Fruit fly (Drosophila melanogaster) whole organism, adult: ENCODE measurements around the gene cyr.

Experiments used
- CG11617 ChIP-seq: fragments of 200-800 bp; sonication (Bioruptor generic); optimal IDR thresholded peaks from 2 replicates; lab custom pipeline; 2017; ENCODE audit warnings: mild to moderate bottlenecking, missing biosample characterization, missing genetic modification reagents, missing genetic modification characterization
- CG12768 ChIP-seq: fragments of 200-800 bp; sonication (Bioruptor generic); optimal IDR thresholded peaks from 2 replicates; lab custom pipeline; 2017; ENCODE audit warnings: missing biosample characterization, missing genetic modification characterization, mild to moderate bottlenecking, moderate library complexity, missing genetic modification reagents
- CG14711 ChIP-seq: fragments of 200-800 bp; sonication (Bioruptor generic); optimal IDR thresholded peaks from 2 replicates; lab custom pipeline; 2018; ENCODE audit warnings: missing biosample characterization, mild to moderate bottlenecking, missing genetic modification characterization, moderate library complexity
- CG1620 ChIP-seq: fragments of 200-800 bp; sonication (Bioruptor generic); optimal IDR thresholded peaks from 2 replicates; lab custom pipeline; 2016; ENCODE audit warnings: missing biosample characterization, missing genetic modification characterization
- CG33017 ChIP-seq: fragments of 200-800 bp; sonication (Bioruptor generic); optimal IDR thresholded peaks from 2 replicates; lab custom pipeline; 2018; ENCODE audit warnings: missing biosample characterization, mild to moderate bottlenecking, missing genetic modification characterization, moderate library complexity
- CG5204 ChIP-seq: fragments of 200-800 bp; sonication (Bioruptor generic); optimal IDR thresholded peaks from 2 replicates; lab custom pipeline; 2016; ENCODE audit warnings: missing biosample characterization, missing genetic modification characterization
- CG7045 ChIP-seq: fragments of 200-800 bp; sonication (Bioruptor generic); optimal IDR thresholded peaks from 2 replicates; lab custom pipeline; 2017; ENCODE audit warnings: missing biosample characterization, mild to moderate bottlenecking, missing genetic modification characterization
- CG7101 ChIP-seq: fragments of 200-800 bp; sonication (Bioruptor generic); optimal IDR thresholded peaks from 2 replicates; lab custom pipeline; 2018; ENCODE audit warnings: missing biosample characterization, mild to moderate bottlenecking, missing genetic modification characterization, moderate library complexity
- Clk ChIP-seq: fragments of 200-800 bp; sonication (Bioruptor generic); optimal IDR thresholded peaks from 2 replicates; lab custom pipeline; 2017; ENCODE audit warnings: missing biosample characterization, missing genetic modification characterization
- Crg-1 ChIP-seq: fragments of 200-800 bp; sonication (Bioruptor generic); optimal IDR thresholded peaks from 2 replicates; lab custom pipeline; 2016; ENCODE audit warnings: missing biosample characterization, missing genetic modification characterization
- Hr96 ChIP-seq: fragments of 200-800 bp; sonication (Bioruptor generic); optimal IDR thresholded peaks from 2 replicates; lab custom pipeline; 2016; ENCODE audit warnings: missing biosample characterization, missing genetic modification characterization
- Mnt ChIP-seq: fragments of 200-800 bp; sonication (Bioruptor generic); optimal IDR thresholded peaks from 2 replicates; lab custom pipeline; 2016; ENCODE audit warnings: missing biosample characterization, mild to moderate bottlenecking, missing genetic modification characterization
- bab1 ChIP-seq: fragments of 200-800 bp; sonication (Bioruptor generic); optimal IDR thresholded peaks from 3 replicates; lab custom pipeline; 2019; ENCODE audit warnings: missing biosample characterization, mild to moderate bottlenecking, missing genetic modification characterization, moderate library complexity
- cic ChIP-seq: fragments of 200-800 bp; sonication (Bioruptor generic); optimal IDR thresholded peaks from 2 replicates; lab custom pipeline; 2017; ENCODE audit warnings: missing biosample characterization, mild to moderate bottlenecking, missing genetic modification characterization, moderate library complexity
- cnc ChIP-seq, 2 experiments: fragments of >200 bp; optimal IDR thresholded peaks; 2 replicates each; lab custom pipeline; 2017
- kay ChIP-seq: fragments of 200-800 bp; sonication (Bioruptor generic); peaks from one replicate; lab custom pipeline; 2016; ENCODE audit warnings: missing biosample characterization, missing genetic modification characterization, borderline replicate concordance
- ovo ChIP-seq: fragments of 200-800 bp; sonication (Bioruptor generic); optimal IDR thresholded peaks from 2 replicates; lab custom pipeline; 2016; ENCODE audit warnings: missing biosample characterization, missing genetic modification characterization
- pad ChIP-seq: fragments of 200-800 bp; sonication (Bioruptor generic); optimal IDR thresholded peaks from 3 replicates; lab custom pipeline; 2017; ENCODE audit warnings: missing biosample characterization, missing genetic modification characterization, mild to moderate bottlenecking, moderate library complexity, missing genetic modification reagents
- tj ChIP-seq: fragments of 200-800 bp; sonication (Bioruptor generic); optimal IDR thresholded peaks from 3 replicates; lab custom pipeline; 2017; ENCODE audit warnings: missing biosample characterization, mild to moderate bottlenecking, missing genetic modification characterization, moderate library complexity
- toe ChIP-seq: fragments of 200-800 bp; sonication (Bioruptor generic); optimal IDR thresholded peaks from 2 replicates; lab custom pipeline; 2016; ENCODE audit warnings: missing biosample characterization, missing genetic modification characterization

cyr gene

dm6 chrX:8113386-8114279 lies 21.9 kb downstream of the cyr start:
- peak; percentile 93 to 96 for TF ChIP-seq cnc (optimal IDR thresholded peaks at IDR 0.05; lab: Kevin White, UChicago)
- peak; percentile 67 for TF ChIP-seq CG14711 (tag; lab: Kevin White, UChicago)
- TF ChIP-seq cic (GFP tag; lab: Kevin White, UChicago), result no peak
- TF ChIP-seq kay, result peak; percentile 92
- TF ChIP-seq Mnt, result peak; percentile 23
- peak; percentile 88 for TF ChIP-seq CG7101 (tag; lab: Kevin White, UChicago)
- TF ChIP-seq Clk (GFP tag; lab: Kevin White, UChicago), result peak; percentile 15
- TF ChIP-seq ovo (GFP tag; lab: Kevin White, UChicago), result no peak
- TF ChIP-seq CG12768 (GFP tag; lab: Kevin White, UChicago), result peak; percentile 33
- peak; percentile 27 for TF ChIP-seq Crg-1 (GFP tag; lab: Kevin White, UChicago)
- peak; percentile 68 for TF ChIP-seq CG5204
- TF ChIP-seq tj (GFP tag; lab: Kevin White, UChicago), result no peak
- peak; percentile 51 for TF ChIP-seq bab1 (GFP tag; lab: Kevin White, UChicago)
- no peak for TF ChIP-seq pad (GFP tag; lab: Kevin White, UChicago)
- TF ChIP-seq Hr96 (GFP tag; lab: Kevin White, UChicago), result peak; percentile 59
- TF ChIP-seq CG1620 (GFP tag; lab: Kevin White, UChicago), result peak; percentile 11
- TF ChIP-seq toe (GFP tag; lab: Kevin White, UChicago), result peak; percentile 28
- peak; percentile 78 for TF ChIP-seq CG33017 (tag; lab: Kevin White, UChicago)
- no peak for TF ChIP-seq CG11617 (GFP tag; lab: Kevin White, UChicago)
- peak; percentile 63 for TF ChIP-seq CG7045 (GFP tag; lab: Kevin White, UChicago)

dm6 chrX:8112715-8113114 lies 22.8 kb downstream of the cyr start:
- TF ChIP-seq bab1 (GFP tag; lab: Kevin White, UChicago) (no peak), CG14711 (tag; lab: Kevin White, UChicago) (no peak), CG12768 (GFP tag; lab: Kevin White, UChicago) (no peak), toe (GFP tag; lab: Kevin White, UChicago) (no peak), Hr96 (GFP tag; lab: Kevin White, UChicago) (no peak), ovo (GFP tag; lab: Kevin White, UChicago) (no peak), Crg-1 (GFP tag; lab: Kevin White, UChicago) (no peak), Clk (GFP tag; lab: Kevin White, UChicago) (no peak), CG7101 (tag; lab: Kevin White, UChicago) (peak; percentile 45), kay (no peak), CG7045 (GFP tag; lab: Kevin White, UChicago) (peak; percentile 15), cic (GFP tag; lab: Kevin White, UChicago) (no peak), CG1620 (GFP tag; lab: Kevin White, UChicago) (no peak), pad (GFP tag; lab: Kevin White, UChicago) (no peak), CG11617 (GFP tag; lab: Kevin White, UChicago) (peak; percentile 64), Mnt (peak; percentile 16), CG5204 (peak; percentile 34), cnc (optimal IDR thresholded peaks at IDR 0.05; lab: Kevin White, UChicago) (no peak), tj (GFP tag; lab: Kevin White, UChicago) (peak; percentile 53), CG33017 (tag; lab: Kevin White, UChicago) (no peak)

- peak; percentile 68 for TF ChIP-seq tj (GFP tag; lab: Kevin White, UChicago)
- no peak for TF ChIP-seq pad (GFP tag; lab: Kevin White, UChicago)
- TF ChIP-seq ovo (GFP tag; lab: Kevin White, UChicago), result peak; percentile 10
Measured at dm6 chrX:8110984-8111383, 24.5 kb downstream of the cyr start.

DNA sequence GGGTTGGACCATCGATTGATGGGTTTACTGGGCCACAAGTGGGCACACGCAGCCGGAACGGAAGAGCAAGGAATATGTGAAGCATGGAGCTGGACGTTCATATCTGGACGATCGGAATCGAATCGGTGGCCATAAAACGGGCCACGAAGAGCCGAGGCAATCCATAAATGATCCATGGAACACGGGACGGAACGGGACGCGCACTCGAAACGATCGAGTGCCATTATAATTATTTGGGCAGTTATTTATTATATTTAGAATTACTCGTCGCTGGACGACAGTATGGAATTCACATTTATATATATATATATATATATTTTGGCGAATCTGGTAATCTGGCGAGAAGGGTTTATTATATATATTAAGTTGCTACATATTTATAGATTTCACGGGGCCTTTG lies 27.6 kb downstream of the cyr start:
- TF ChIP-seq cnc (optimal IDR thresholded peaks at IDR 0.05; lab: Kevin White, UChicago) (no peak), bab1 (GFP tag; lab: Kevin White, UChicago) (no peak), Crg-1 (GFP tag; lab: Kevin White, UChicago) (no peak), CG12768 (GFP tag; lab: Kevin White, UChicago) (no peak), CG7045 (GFP tag; lab: Kevin White, UChicago) (no peak), ovo (GFP tag; lab: Kevin White, UChicago) (no peak), toe (GFP tag; lab: Kevin White, UChicago) (no peak), CG33017 (tag; lab: Kevin White, UChicago) (no peak), Hr96 (GFP tag; lab: Kevin White, UChicago) (no peak)

dm6 chrX:8106281-8107050 lies 29.0 kb downstream of the cyr start:
- TF ChIP-seq ovo (GFP tag; lab: Kevin White, UChicago) (no peak), CG1620 (GFP tag; lab: Kevin White, UChicago) (no peak), kay (peak; percentile 92), CG14711 (tag; lab: Kevin White, UChicago) (peak; percentile 11), CG33017 (tag; lab: Kevin White, UChicago) (no peak), toe (GFP tag; lab: Kevin White, UChicago) (no peak), Crg-1 (GFP tag; lab: Kevin White, UChicago) (no peak), CG11617 (GFP tag; lab: Kevin White, UChicago) (peak; percentile 11), pad (GFP tag; lab: Kevin White, UChicago) (no peak), CG5204 (no peak), CG7101 (tag; lab: Kevin White, UChicago) (no peak), CG12768 (GFP tag; lab: Kevin White, UChicago) (no peak), Mnt (peak; percentile 77), cic (GFP tag; lab: Kevin White, UChicago) (peak; percentile 70), CG7045 (GFP tag; lab: Kevin White, UChicago) (no peak), Hr96 (GFP tag; lab: Kevin White, UChicago) (no peak), cnc (optimal IDR thresholded peaks at IDR 0.05; lab: Kevin White, UChicago) (no peak), bab1 (GFP tag; lab: Kevin White, UChicago) (no peak), tj (GFP tag; lab: Kevin White, UChicago) (peak; percentile 84), Clk (GFP tag; lab: Kevin White, UChicago) (no peak)
